Fruit fly (Drosophila melanogaster) whole organism, pupa: ENCODE results near the gene Usp14.

ENCODE experiments used
- CG10348 ChIP-seq: fragments of 200-800 bp; sonication (Bioruptor generic); IDR thresholded peaks from 2 replicates; pipeline ENCODE4 v1.3.6; 2022; ENCODE audit warnings: missing biosample characterization, missing genetic modification characterization
- CG12605 ChIP-seq: fragments of 200-800 bp; sonication (Bioruptor generic); IDR thresholded peaks from 2 replicates; pipeline ENCODE4 v1.3.6; 2022; ENCODE audit warnings: missing biosample characterization, missing genetic modification characterization
- CG13204 ChIP-seq: fragments of 200-800 bp; sonication (Bioruptor generic); optimal IDR thresholded peaks from 2 replicates; lab custom pipeline; 2018; ENCODE audit warnings: missing biosample characterization, mild to moderate bottlenecking, missing genetic modification characterization, moderate library complexity
- CG14655 ChIP-seq: fragments of 200-800 bp; sonication (Bioruptor generic); optimal IDR thresholded peaks from 3 replicates; lab custom pipeline; 2017; ENCODE audit warnings: mild to moderate bottlenecking, missing biosample characterization, missing genetic modification reagents, missing genetic modification characterization
- CG15710 ChIP-seq: fragments of 200-800 bp; sonication (Bioruptor generic); optimal IDR thresholded peaks from 2 replicates; lab custom pipeline; 2018; ENCODE audit warnings: missing biosample characterization, mild to moderate bottlenecking, missing genetic modification characterization, moderate library complexity
- CG17806 ChIP-seq: fragments of 200-800 bp; sonication (Bioruptor generic); optimal IDR thresholded peaks from 2 replicates; lab custom pipeline; 2018; ENCODE audit warnings: missing biosample characterization, mild to moderate bottlenecking, missing genetic modification characterization, moderate library complexity
- CG32121 ChIP-seq: fragments of 200-800 bp; sonication (Bioruptor generic); IDR thresholded peaks from 2 replicates; pipeline ENCODE4 v1.3.6; 2022; ENCODE audit warnings: missing biosample characterization, missing genetic modification characterization
- CG34367 ChIP-seq: fragments of 200-800 bp; sonication (Bioruptor generic); optimal IDR thresholded peaks from 2 replicates; lab custom pipeline; 2018; ENCODE audit warnings: missing biosample characterization, mild to moderate bottlenecking, missing genetic modification characterization
- CG4496 ChIP-seq: fragments of 200-800 bp; sonication (Bioruptor generic); IDR thresholded peaks from 3 replicates; pipeline ENCODE4 v1.3.6; 2022; ENCODE audit warnings: missing biosample characterization, missing genetic modification characterization
- CG8159 ChIP-seq: fragments of 200-800 bp; sonication (Bioruptor generic); optimal IDR thresholded peaks from 3 replicates; lab custom pipeline; 2018; ENCODE audit warnings: missing biosample characterization, mild to moderate bottlenecking, missing genetic modification characterization, moderate library complexity
- CG8301 ChIP-seq: fragments of 200-800 bp; sonication (Bioruptor generic); optimal IDR thresholded peaks from 2 replicates; lab custom pipeline; 2018; ENCODE audit warnings: missing biosample characterization, mild to moderate bottlenecking, missing genetic modification characterization
- CG9948 ChIP-seq: fragments of 200-800 bp; sonication (Bioruptor generic); optimal IDR thresholded peaks from 2 replicates; lab custom pipeline; 2018; ENCODE audit warnings: missing biosample characterization, mild to moderate bottlenecking, missing genetic modification characterization, moderate library complexity
- D1 ChIP-seq: fragments of 200-800 bp; sonication (Bioruptor generic); optimal IDR thresholded peaks from 2 replicates; lab custom pipeline; 2018; ENCODE audit warnings: missing biosample characterization, mild to moderate bottlenecking, missing genetic modification characterization, moderate library complexity
- EcR ChIP-seq: fragments of 200-800 bp; sonication (Bioruptor generic); optimal IDR thresholded peaks from 3 replicates; lab custom pipeline; 2019; ENCODE audit warnings: missing biosample characterization, missing genetic modification characterization, mild to moderate bottlenecking, moderate library complexity, missing genetic modification reagents
- Ets98B ChIP-seq: fragments of 200-800 bp; sonication (Bioruptor generic); IDR thresholded peaks from 2 replicates; pipeline ENCODE4 v1.3.6; 2022; ENCODE audit warnings: missing biosample characterization, missing genetic modification characterization
- Pif1A ChIP-seq: fragments of 200-800 bp; sonication (Bioruptor generic); optimal IDR thresholded peaks from 3 replicates; lab custom pipeline; 2016; ENCODE audit warnings: missing biosample characterization, missing genetic modification characterization
- Pif1B ChIP-seq: fragments of 200-800 bp; sonication (Bioruptor generic); optimal IDR thresholded peaks from 3 replicates; lab custom pipeline; 2016; ENCODE audit warnings: missing biosample characterization, missing genetic modification characterization
- Snoo ChIP-seq: fragments of 200-800 bp; sonication (Bioruptor generic); optimal IDR thresholded peaks from 3 replicates; lab custom pipeline; 2017; ENCODE audit warnings: missing biosample characterization, mild to moderate bottlenecking, missing genetic modification characterization, inconsistent platforms
- fd96Ca ChIP-seq: fragments of 200-800 bp; sonication (Bioruptor generic); IDR thresholded peaks from 3 replicates; pipeline ENCODE4 v1.3.6; 2022; ENCODE audit warnings: missing biosample characterization, missing genetic modification characterization
- gl ChIP-seq: fragments of 200-800 bp; sonication (Bioruptor generic); optimal IDR thresholded peaks from 2 replicates; lab custom pipeline; 2018; ENCODE audit warnings: missing biosample characterization, mild to moderate bottlenecking, missing genetic modification characterization
- rn ChIP-seq: fragments of 200-800 bp; sonication (Bioruptor generic); IDR thresholded peaks from 2 replicates; pipeline ENCODE4 v1.3.6; 2022; ENCODE audit warnings: missing biosample characterization, missing genetic modification characterization

Usp14 gene

DNA sequence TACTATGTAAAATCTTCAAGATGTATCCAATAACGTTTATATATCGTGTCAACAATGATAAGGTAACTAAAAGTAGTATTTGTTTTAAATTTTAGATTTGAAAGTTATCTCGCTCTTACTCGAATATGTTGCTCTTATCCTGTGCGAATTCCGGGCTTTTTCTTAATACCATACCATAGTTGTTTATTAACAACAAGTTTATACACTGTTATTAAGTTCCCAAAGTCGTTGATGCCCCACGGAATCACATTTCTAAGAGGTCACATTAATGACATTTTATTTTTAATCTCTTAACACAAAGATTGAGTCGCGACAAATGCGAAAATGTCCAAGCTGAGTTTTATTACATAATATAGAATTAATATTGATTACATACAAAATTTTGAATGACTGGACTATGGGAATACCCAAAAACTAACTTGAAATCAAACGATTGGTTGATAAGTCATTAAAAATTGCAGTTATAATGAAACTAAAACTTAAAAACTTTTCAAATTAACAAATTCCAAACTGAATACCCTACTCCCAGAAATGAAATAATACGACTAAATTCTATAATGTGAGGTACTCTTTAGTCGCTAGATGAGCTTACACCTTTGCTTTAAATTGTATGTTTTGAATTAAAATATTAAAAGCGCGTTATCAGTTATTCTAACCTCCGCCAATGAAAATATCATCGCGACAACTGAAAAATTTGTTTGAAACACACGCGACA is 8.7 kb upstream of the Usp14 start, which contains the start of gene CG5381:
TSS of gene CG5381 (minus strand) at position 330 of the 715 bp plus-strand sequence.
- TF ChIP-seq CG34367 (tag; lab: Kevin White, UChicago) (no peak), CG17806 (no peak), CG15710 (tag; lab: Kevin White, UChicago) (no peak), CG4496 (GFP tag; lab: Robert Waterston, UW) (no peak), Pif1A (GFP tag; lab: Kevin White, UChicago) (no peak), CG12605 (GFP tag; lab: Robert Waterston, UW) (no peak), D1 (no peak), fd96Ca (no peak), CG8159 (tag; lab: Kevin White, UChicago) (no peak), Pif1B (GFP tag; lab: Kevin White, UChicago) (no peak), Snoo (tag; lab: Kevin White, UChicago) (no peak), CG9948 (tag; lab: Kevin White, UChicago) (no peak), CG13204 (GFP tag; lab: Kevin White, UChicago) (no peak), CG10348 (GFP tag; lab: Robert Waterston, UW) (no peak), CG8301 (tag; lab: Kevin White, UChicago) (no peak), rn (GFP tag; lab: Robert Waterston, UW) (no peak), EcR (GFP tag; lab: Kevin White, UChicago) (no peak), Ets98B (GFP tag; lab: Robert Waterston, UW) (no peak)
- TF ChIP-seq, all 21 proteins: peak for 0

DNA sequence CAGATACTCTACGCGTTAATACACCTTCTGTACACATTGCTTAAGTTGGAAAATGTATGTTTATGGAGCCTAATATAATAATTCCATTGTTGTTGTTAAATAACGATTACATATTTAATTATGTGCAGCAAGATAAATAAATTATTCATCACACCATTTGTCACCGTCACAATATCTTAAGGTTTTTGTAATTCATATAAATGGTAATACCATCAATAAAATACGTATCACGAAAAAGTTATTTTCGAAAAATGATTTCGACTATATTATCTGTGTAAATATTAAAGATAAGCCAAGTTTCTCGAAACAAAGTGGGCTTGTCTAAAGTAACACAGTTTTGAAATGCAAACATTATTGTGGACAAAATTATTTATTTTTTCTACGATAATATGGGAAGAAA is 8.0 kb upstream of the Usp14 start, which contains the start of gene CG4995:
TSS of gene CG4995 (plus strand) at position 301 of the 400 bp plus-strand sequence.
- TF ChIP-seq EcR (GFP tag; lab: Kevin White, UChicago) (no peak), fd96Ca (no peak), Pif1B (GFP tag; lab: Kevin White, UChicago) (no peak)

DNA sequence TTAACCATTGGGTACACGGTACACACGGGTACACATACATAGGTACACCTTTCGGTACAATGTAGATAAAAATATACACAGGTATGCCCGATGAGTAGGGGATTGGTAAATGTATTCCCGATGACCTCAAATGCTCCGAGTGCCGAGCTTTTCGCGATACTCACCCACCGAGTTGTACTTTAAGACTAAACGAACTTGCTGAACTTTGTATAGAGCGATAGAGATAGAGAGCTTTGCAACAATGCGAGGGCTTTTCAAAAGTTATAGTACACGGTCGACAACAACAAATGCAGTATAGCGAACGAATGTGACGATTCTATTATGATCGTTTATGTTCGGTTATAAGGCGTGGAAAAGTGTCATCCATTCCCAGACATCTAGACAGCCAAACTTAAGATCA is 7.4 kb upstream of the Usp14 start:
- TF ChIP-seq CG4496 (GFP tag; lab: Robert Waterston, UW) (no peak), CG17806 (no peak), gl (tag; lab: Kevin White, UChicago) (peak; percentile 42), EcR (GFP tag; lab: Kevin White, UChicago) (peak; percentile 90), CG32121 (GFP tag; lab: Robert Waterston, UW) (peak; percentile 51; the same call in 1 of the 2 replicates)

DNA sequence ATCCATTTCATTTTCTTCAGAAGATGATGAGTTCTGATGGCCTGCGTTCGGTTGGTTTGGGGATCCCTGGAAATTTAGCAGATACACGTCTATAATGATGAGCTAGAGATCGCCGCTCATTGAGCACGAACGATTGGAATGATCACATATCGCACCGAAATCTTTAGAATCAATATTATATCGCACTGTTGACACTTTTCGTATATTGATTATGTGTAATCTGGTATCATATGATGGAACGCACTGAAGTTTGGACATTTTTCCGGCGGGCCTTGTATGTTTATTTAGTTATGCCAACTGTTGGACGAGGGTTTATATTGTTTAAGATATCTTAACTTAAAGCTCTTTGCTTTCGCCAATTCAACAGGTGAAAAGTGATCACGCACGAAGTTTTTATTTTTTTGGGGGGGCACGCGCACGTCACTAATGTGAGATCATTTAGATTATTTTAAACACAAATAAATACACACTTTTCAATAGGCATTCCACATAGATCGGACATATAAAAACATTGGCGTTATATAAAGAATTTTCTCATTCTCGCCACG is 6.9 kb upstream of the Usp14 start:
- TF ChIP-seq Ets98B (GFP tag; lab: Robert Waterston, UW) (no peak), CG8301 (tag; lab: Kevin White, UChicago) (no peak), CG8159 (tag; lab: Kevin White, UChicago) (no peak), EcR (GFP tag; lab: Kevin White, UChicago) (no peak)

dm6 chr2L:10320174-10320775 is 6.1 kb upstream of the Usp14 start:
- TF ChIP-seq CG17806: no peak
- TF ChIP-seq rn (GFP tag; lab: Robert Waterston, UW): no peak
- no peak for TF ChIP-seq D1
- no peak for TF ChIP-seq Snoo (tag; lab: Kevin White, UChicago)
- no peak for TF ChIP-seq CG8159 (tag; lab: Kevin White, UChicago)
- no peak for TF ChIP-seq CG13204 (GFP tag; lab: Kevin White, UChicago)
- TF ChIP-seq CG34367 (tag; lab: Kevin White, UChicago): no peak
- no peak for TF ChIP-seq CG10348 (GFP tag; lab: Robert Waterston, UW)
- no peak for TF ChIP-seq CG4496 (GFP tag; lab: Robert Waterston, UW)
- no peak for TF ChIP-seq gl (tag; lab: Kevin White, UChicago)
- TF ChIP-seq Pif1A (GFP tag; lab: Kevin White, UChicago): no peak
- no peak for TF ChIP-seq CG15710 (tag; lab: Kevin White, UChicago)
- no peak for TF ChIP-seq CG14655 (GFP tag; lab: Kevin White, UChicago)
- TF ChIP-seq Ets98B (GFP tag; lab: Robert Waterston, UW): no peak
- no peak for TF ChIP-seq CG9948 (tag; lab: Kevin White, UChicago)
- TF ChIP-seq CG32121 (GFP tag; lab: Robert Waterston, UW): no peak
- TF ChIP-seq CG8301 (tag; lab: Kevin White, UChicago): no peak
- no peak for TF ChIP-seq Pif1B (GFP tag; lab: Kevin White, UChicago)

- no peak for TF ChIP-seq CG12605 (GFP tag; lab: Robert Waterston, UW)
- TF ChIP-seq CG13204 (GFP tag; lab: Kevin White, UChicago): no peak
- no peak for TF ChIP-seq CG32121 (GFP tag; lab: Robert Waterston, UW)
- TF ChIP-seq CG8159 (tag; lab: Kevin White, UChicago): no peak
- no peak for TF ChIP-seq CG17806
- no peak for TF ChIP-seq CG14655 (GFP tag; lab: Kevin White, UChicago)
- TF ChIP-seq EcR (GFP tag; lab: Kevin White, UChicago): no peak
- no peak for TF ChIP-seq CG15710 (tag; lab: Kevin White, UChicago)
- no peak for TF ChIP-seq CG34367 (tag; lab: Kevin White, UChicago)
These were observed 1.7 kb upstream of the Usp14 start for dm6 chr2L:10315888-10316287.
